Worm (Caenorhabditis elegans): ENCODE data around the gene lec-4.

Gene lec-4

ce11 chrIII:3807590-3807989, 34.5 kb upstream of the lec-4 start (continued):
- TF ChIP-seq gei-17 (GFP tag; optimal IDR thresholded peaks at IDR 0.05) (no peak), die-1 (tag; optimal IDR thresholded peaks at IDR 0.05) (no peak)

ce11 chrIII:3806883-3807282, 33.8 kb upstream of the lec-4 start:
- TF ChIP-seq let-526 (GFP tag; IDR thresholded peaks at IDR 0.05): no peak
- TF ChIP-seq fkh-3 (tag; optimal IDR thresholded peaks at IDR 0.05): no peak
- no peak for TF ChIP-seq F23B12.7 (tag; optimal IDR thresholded peaks at IDR 0.05; ENCODE audit: insufficient read depth)
- no peak for TF ChIP-seq unc-62 (GFP tag; optimal IDR thresholded peaks at IDR 0.05)
- no peak for TF ChIP-seq ztf-18 (tag; optimal IDR thresholded peaks at IDR 0.05)
- TF ChIP-seq athp-1 (tag; optimal IDR thresholded peaks at IDR 0.05): no peak
- no peak for TF ChIP-seq nhr-179 (tag; optimal IDR thresholded peaks at IDR 0.05)
- TF ChIP-seq ceh-100 (GFP tag; IDR thresholded peaks at IDR 0.05): no peak
- no peak for TF ChIP-seq rec-8 (tag; optimal IDR thresholded peaks at IDR 0.05)
- TF ChIP-seq ceh-91 (GFP tag; IDR thresholded peaks at IDR 0.05): no peak
- no peak for TF ChIP-seq ztf-3 (GFP tag; optimal IDR thresholded peaks at IDR 0.05)
- no peak for TF ChIP-seq Y79H2A.3 (GFP tag; conservative IDR thresholded peaks at IDR 0.05)
- no peak for TF ChIP-seq hlh-12 (tag; optimal IDR thresholded peaks at IDR 0.05)
- no peak for TF ChIP-seq unc-130 (GFP tag; optimal IDR thresholded peaks at IDR 0.05)
- no peak for TF ChIP-seq F10E7.11 (tag; optimal IDR thresholded peaks at IDR 0.05)
- TF ChIP-seq him-1 (tag; optimal IDR thresholded peaks at IDR 0.05): no peak
- TF ChIP-seq Y95B8A.8 (GFP tag; IDR thresholded peaks at IDR 0.05): no peak

- TF ChIP-seq cebp-1 (GFP tag; IDR thresholded peaks at IDR 0.05) (0 out of 2 replicates have a peak, but pooled peaks have one; percentile 16), cebp-1 (tag; optimal IDR thresholded peaks at IDR 0.05) (no peak), lin-40 (tag; optimal IDR thresholded peaks at IDR 0.05) (no peak)
Measured at ce11 chrIII:3804422-3804821, 31.3 kb upstream of the lec-4 start, which contains the start of gene xbx-5. Gene xbx-5, minus strand, starts transcription at chrIII:3804477.

DNA sequence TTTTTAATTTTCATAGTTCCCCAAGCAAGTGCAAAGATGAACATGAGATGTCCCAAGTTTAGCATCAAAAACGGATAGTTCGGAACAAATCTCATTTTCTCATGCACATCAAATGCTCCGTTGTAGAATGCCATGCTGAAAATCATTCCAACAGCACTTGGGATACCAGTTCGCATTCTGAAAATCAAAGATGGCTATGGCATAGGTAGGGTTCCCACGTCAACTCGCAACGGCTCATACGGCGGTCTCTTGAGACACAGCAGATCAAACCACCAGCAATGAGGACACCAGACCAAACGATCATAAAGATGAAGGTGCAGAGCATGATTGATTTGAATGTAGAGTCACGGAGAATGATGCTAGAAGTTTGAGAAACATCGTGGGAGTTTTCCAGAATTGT, 30.0 kb upstream of the lec-4 start:
- no peak for TF ChIP-seq attf-6 (GFP tag; IDR thresholded peaks at IDR 0.05)

DNA sequence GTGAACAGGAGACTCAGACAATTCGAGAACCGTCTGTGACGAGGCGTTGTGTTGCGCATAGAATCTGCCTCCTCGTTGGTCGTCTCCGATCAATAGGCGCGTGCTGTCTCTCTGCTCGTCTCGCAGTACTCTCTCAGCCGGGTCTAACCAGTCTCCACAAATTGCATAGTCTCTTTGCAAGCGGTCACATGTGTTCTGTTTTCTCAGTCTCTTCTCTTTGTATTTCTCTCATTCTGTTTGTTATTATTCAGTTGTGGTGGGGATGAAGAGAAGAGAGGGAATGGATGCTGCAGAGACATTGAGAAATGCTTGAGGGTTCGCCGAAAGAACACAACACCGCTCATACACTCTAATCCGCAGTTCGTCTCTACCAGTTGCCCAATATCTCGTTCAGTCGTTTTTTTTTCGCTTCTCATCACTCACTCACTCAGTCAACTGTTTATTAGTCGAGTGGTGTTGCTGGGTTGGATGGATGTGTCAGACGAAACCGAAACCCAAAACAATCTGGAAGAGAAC, 28.3 kb upstream of the lec-4 start:
- TF ChIP-seq Y67H2A.10 (GFP tag; conservative IDR thresholded peaks at IDR 0.05) (no peak; the same call in 1 of the 2 replicates), lsl-1 (GFP tag; optimal IDR thresholded peaks at IDR 0.05) (no peak), hmg-20 (GFP tag; IDR thresholded peaks at IDR 0.05) (no peak), attf-5 (GFP tag; optimal IDR thresholded peaks at IDR 0.05) (peak; percentile 89), ztf-18 (tag; optimal IDR thresholded peaks at IDR 0.05) (peak; percentile 43), madf-10 (tag; optimal IDR thresholded peaks at IDR 0.05) (peak; percentile 86), F23B12.7 (tag; optimal IDR thresholded peaks at IDR 0.05; ENCODE audit: insufficient read depth) (no peak), nfyb-1 (GFP tag; IDR thresholded peaks at IDR 0.05) (peak; percentile 92), F39B2.1 (GFP tag; IDR thresholded peaks at IDR 0.05) (no peak), mxl-1 (tag; optimal IDR thresholded peaks at IDR 0.05) (no peak), rpc-1 (optimal IDR thresholded peaks at IDR 0.05) (no peak), rpc-1 (tag; optimal IDR thresholded peaks at IDR 0.05) (no peak), hlh-26 (GFP tag; conservative IDR thresholded peaks at IDR 0.05) (no peak), madf-3 (GFP tag; IDR thresholded peaks at IDR 0.05) (no peak), F57A8.1 (GFP tag; optimal IDR thresholded peaks at IDR 0.05) (no peak), Y53F4B.3 (GFP tag; IDR thresholded peaks at IDR 0.05) (no peak), hsf-1 (GFP tag; IDR thresholded peaks at IDR 0.05) (peak; percentile 85), die-1 (tag; optimal IDR thresholded peaks at IDR 0.05) (peak; percentile 64), sea-2 (GFP tag; IDR thresholded peaks at IDR 0.05) (peak; percentile 44; the same call in 1 of the 2 replicates), snpc-1.3 (tag; optimal IDR thresholded peaks at IDR 0.05; ENCODE audit: insufficient read depth) (no peak), Y79H2A.3 (GFP tag; conservative IDR thresholded peaks at IDR 0.05) (no peak), B0336.3 (GFP tag; IDR thresholded peaks at IDR 0.05) (peak; percentile 90), aptf-3 (GFP tag; IDR thresholded peaks at IDR 0.05) (no peak), nhr-80 (tag; optimal IDR thresholded peaks at IDR 0.05) (peak; percentile 72)

Data from whole organism, young adult.